Fruit fly (Drosophila melanogaster): Measurements from ENCODE around the gene Las.

Las gene

DNA sequence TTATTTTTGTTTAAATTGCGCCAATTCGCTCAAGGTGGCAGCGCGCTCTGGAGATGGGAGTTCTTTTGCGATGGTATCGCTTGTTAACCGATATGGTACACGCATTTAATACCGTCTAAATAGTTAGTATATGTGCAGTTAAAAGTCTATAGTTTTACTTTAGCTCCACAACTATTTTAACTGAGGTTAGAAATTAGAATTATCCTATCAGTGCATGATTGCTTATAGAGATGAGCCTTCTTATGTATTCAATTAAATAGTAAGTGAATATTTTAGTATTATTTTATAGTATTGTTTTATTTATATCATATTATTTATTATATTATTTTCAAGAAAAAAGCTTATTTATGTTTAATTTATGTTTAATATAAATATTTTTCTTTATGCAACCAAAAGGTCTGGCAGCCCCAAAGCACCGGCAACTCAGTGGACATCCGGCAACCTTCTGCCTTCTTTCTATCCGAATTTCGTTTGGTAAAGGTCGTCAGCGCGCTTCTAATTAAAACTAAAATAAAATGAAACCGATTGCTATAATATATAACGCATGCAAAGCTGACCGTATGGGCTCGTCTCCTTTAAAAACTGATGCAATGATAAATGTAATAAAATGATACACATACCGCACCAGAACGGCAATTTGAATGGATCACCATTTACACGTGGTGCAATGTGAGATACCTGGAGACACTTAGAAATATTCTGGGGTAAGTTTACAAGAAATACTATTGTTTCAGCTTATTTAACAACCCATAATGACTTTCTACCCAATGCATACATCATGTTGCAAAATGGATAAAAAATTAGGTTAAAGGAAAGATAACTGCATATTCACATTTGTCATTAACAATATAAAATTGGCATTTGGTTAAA, 20.9 kb upstream of the Las start, which contains the start of gene CG5199 (continued):
- peak; percentile 77 for TF ChIP-seq dysf (GFP tag; IDR thresholded peaks at IDR 0.05)
- peak; percentile 85 for TF ChIP-seq CG13775 (GFP tag; optimal IDR thresholded peaks at IDR 0.05)
- TF ChIP-seq CG7556 (GFP tag; optimal IDR thresholded peaks at IDR 0.05), result peak; percentile 75
- peak; percentile 56 for TF ChIP-seq Med (GFP tag)
- TF ChIP-seq klu (GFP tag; IDR thresholded peaks at IDR 0.05), result peak; percentile 35; the same call in 1 of the 2 replicates
- peak; percentile 43 for TF ChIP-seq Six4 (GFP tag; optimal IDR thresholded peaks at IDR 0.05)
- peak; percentile 75 for TF ChIP-seq CG15696 (tag; optimal IDR thresholded peaks at IDR 0.05)
- no peak for TF ChIP-seq CG12769 (tag; optimal IDR thresholded peaks at IDR 0.05)
- no peak for TF ChIP-seq CG10431 (GFP tag; optimal IDR thresholded peaks at IDR 0.05)
- no peak for TF ChIP-seq Dad (GFP tag; optimal IDR thresholded peaks at IDR 0.05)
- peak; percentile 60 for TF ChIP-seq Fer1 (GFP tag; optimal IDR thresholded peaks at IDR 0.05)
- no peak for TF ChIP-seq da (GFP tag; optimal IDR thresholded peaks at IDR 0.05)
- TF ChIP-seq Eip74EF (GFP tag; optimal IDR thresholded peaks at IDR 0.05), result no peak
- no peak for TF ChIP-seq sqz (GFP tag; optimal IDR thresholded peaks at IDR 0.05)
- no peak for TF ChIP-seq usp (GFP tag; optimal IDR thresholded peaks at IDR 0.05)
- TF ChIP-seq tgo (GFP tag; IDR thresholded peaks at IDR 0.05), result peak; percentile 72
- no peak for TF ChIP-seq cad (GFP tag; optimal IDR thresholded peaks at IDR 0.05)
- TF ChIP-seq lola (GFP tag; optimal IDR thresholded peaks at IDR 0.05), result peak in 1 of 3 experiments; percentile 75
- no peak for TF ChIP-seq CG13894 (tag; optimal IDR thresholded peaks at IDR 0.05)
- TF ChIP-seq CG2889 (GFP tag; IDR thresholded peaks at IDR 0.05), result no peak; the same call in 2 of the 3 replicates
- TF ChIP-seq CG16815 (GFP tag; optimal IDR thresholded peaks at IDR 0.05), result peak; percentile 37
- TF ChIP-seq CG3838 (GFP tag; optimal IDR thresholded peaks at IDR 0.05), result no peak
- TF ChIP-seq CG11504 (tag; optimal IDR thresholded peaks at IDR 0.05), result peak; percentile 83
- peak; percentile 42 for TF ChIP-seq CG30431 (GFP tag; optimal IDR thresholded peaks at IDR 0.05)
- TF ChIP-seq CG30020 (tag; optimal IDR thresholded peaks at IDR 0.05), result peak; percentile 77
- no peak for TF ChIP-seq CG7271 (tag; optimal IDR thresholded peaks at IDR 0.05)
- no peak for TF ChIP-seq CG3163 (GFP tag; optimal IDR thresholded peaks at IDR 0.05)
- peak; percentile 39 for TF ChIP-seq kah (GFP tag; optimal IDR thresholded peaks at IDR 0.05)
- TF ChIP-seq CG7839 (tag; optimal IDR thresholded peaks at IDR 0.05), result peak; percentile 58
- no peak for TF ChIP-seq wdn (GFP tag; IDR thresholded peaks at IDR 0.05)
- peak; percentile 49; the same call in 1 of the 2 replicates for TF ChIP-seq CG32532 (GFP tag; IDR thresholded peaks at IDR 0.05)
- TF ChIP-seq CG3281 (GFP tag; optimal IDR thresholded peaks at IDR 0.05), result peak; percentile 75
- peak; percentile 83 for TF ChIP-seq CG30403 (GFP tag; optimal IDR thresholded peaks at IDR 0.05)
- no peak for TF ChIP-seq CG14965 (GFP tag; optimal IDR thresholded peaks at IDR 0.05; ENCODE audit: borderline replicate concordance)
- TF ChIP-seq gem (tag; optimal IDR thresholded peaks at IDR 0.05), result peak; percentile 91
- TF ChIP-seq CG9797 (GFP tag; optimal IDR thresholded peaks at IDR 0.05), result peak; percentile 35
- no peak for TF ChIP-seq otp (GFP tag; IDR thresholded peaks at IDR 0.05)
- peak; percentile 81 for TF ChIP-seq vnd (GFP tag; IDR thresholded peaks at IDR 0.05; ENCODE audit: partially characterized antibody)
- no peak for TF ChIP-seq CG5245 (GFP tag; optimal IDR thresholded peaks at IDR 0.05)
- peak; percentile 83 for TF ChIP-seq Dll (GFP tag; IDR thresholded peaks at IDR 0.05; ENCODE audit: partially characterized antibody)
- no peak for TF ChIP-seq lov (optimal IDR thresholded peaks at IDR 0.05)
- TF ChIP-seq lov (GFP tag; IDR thresholded peaks at IDR 0.05), result no peak
- TF ChIP-seq gt (GFP tag; IDR thresholded peaks at IDR 0.05), result no peak
- no peak for TF ChIP-seq exex (tag; optimal IDR thresholded peaks at IDR 0.05)
- peak; percentile 79 for TF ChIP-seq CG31441 (GFP tag; IDR thresholded peaks at IDR 0.05)
- TF ChIP-seq sima (GFP tag; optimal IDR thresholded peaks at IDR 0.05), result no peak
- no peak for TF ChIP-seq pita (GFP tag; optimal IDR thresholded peaks at IDR 0.05)
- peak; percentile 86 for TF ChIP-seq CG14710 (tag; optimal IDR thresholded peaks at IDR 0.05)
- TF ChIP-seq CG6654 (GFP tag; optimal IDR thresholded peaks at IDR 0.05), result peak; percentile 10

Measured in whole organism, embryonic.